Worm (Caenorhabditis elegans) whole organism, L4 larva: Measurements from ENCODE around the gene str-64.

Experiments
- F49E8.2 ChIP-seq: sonication (generic microtip); optimal IDR thresholded peaks from 2 replicates; lab custom pipeline; 2016; ENCODE audit warnings: missing compliant biosample characterization, mild to moderate bottlenecking, missing genetic modification characterization, borderline replicate concordance
- ces-1 ChIP-seq: fragments of 150-350 bp; sonication (generic microtip); optimal IDR thresholded peaks from 4 replicates; lab custom pipeline; 2014; ENCODE audit warnings: missing biosample characterization, missing genetic modification reagents, missing genetic modification characterization
- gei-8 ChIP-seq: fragments of 200-800 bp; sonication (Bioruptor generic); optimal IDR thresholded peaks from 2 replicates; lab custom pipeline; 2018; ENCODE audit warnings: mild to moderate bottlenecking, missing genetic modification characterization, missing compliant biosample characterization
- mdt-29 ChIP-seq: fragments of 200-800 bp; sonication (Bioruptor generic); IDR thresholded peaks from 2 replicates; pipeline ENCODE4 v1.3.6; 2022; ENCODE audit warnings: missing genetic modification reagents, missing genetic modification characterization, missing compliant biosample characterization
- mes-2 ChIP-seq: sonication (generic microtip); optimal IDR thresholded peaks from 2 replicates; lab custom pipeline; 2016; ENCODE audit warnings: missing genotype, mild to moderate bottlenecking, missing genetic modification characterization, missing compliant biosample characterization; ENCODE audit not compliant: poor library complexity, severe bottlenecking
- nhr-28 ChIP-seq: fragments of 150-350 bp; optimal IDR thresholded peaks from 2 replicates; lab custom pipeline; 2014; ENCODE audit warnings: missing biosample characterization, missing genetic modification characterization
- nhr-77 ChIP-seq: fragments of 150-350 bp; optimal IDR thresholded peaks from 2 replicates; lab custom pipeline; 2014; ENCODE audit warnings: missing biosample characterization, missing genetic modification characterization
- zfp-2 ChIP-seq: sonication (generic microtip); optimal IDR thresholded peaks from 2 replicates; lab custom pipeline; 2016; ENCODE audit warnings: mild to moderate bottlenecking, missing genetic modification characterization, missing compliant biosample characterization

ce11 chrV:3247515-3247914 lies 35.5 kb upstream of the str-64 start, which contains the start of gene srj-8:
- no peak for TF ChIP-seq nhr-77 (tag; lab: Kevin White, UChicago)
- TF ChIP-seq ces-1 (GFP tag; lab: Kevin White, UChicago), result no peak
- TF ChIP-seq zfp-2 (tag; lab: Kevin White, UChicago), result no peak
- TF ChIP-seq mdt-29 (GFP tag; lab: Robert Waterston, UW), result no peak
- TF ChIP-seq mes-2, result no peak
- TF ChIP-seq gei-8 (GFP tag; lab: Kevin White, UChicago), result no peak
- no peak for TF ChIP-seq F49E8.2 (tag; lab: Kevin White, UChicago)
- no peak for TF ChIP-seq nhr-28 (tag; lab: Kevin White, UChicago)
